Worm (Caenorhabditis elegans) whole organism, L1 larva: ENCODE measurements around the gene K08B12.1.

ENCODE experiments used
- F16B12.6 ChIP-seq: fragments of 150-350 bp; optimal IDR thresholded peaks from 2 replicates; lab custom pipeline; 2014; ENCODE audit warnings: missing biosample characterization, missing genetic modification characterization
- egl-13 ChIP-seq: sonication (generic microtip); optimal IDR thresholded peaks from 2 replicates; lab custom pipeline; 2016; ENCODE audit warnings: missing genotype, missing genetic modification reagents, missing genetic modification characterization, missing compliant biosample characterization
- pqm-1 ChIP-seq: sonication (generic microtip); optimal IDR thresholded peaks from 3 replicates; lab custom pipeline; 2017; ENCODE audit warnings: missing biosample characterization, missing genetic modification characterization

DNA sequence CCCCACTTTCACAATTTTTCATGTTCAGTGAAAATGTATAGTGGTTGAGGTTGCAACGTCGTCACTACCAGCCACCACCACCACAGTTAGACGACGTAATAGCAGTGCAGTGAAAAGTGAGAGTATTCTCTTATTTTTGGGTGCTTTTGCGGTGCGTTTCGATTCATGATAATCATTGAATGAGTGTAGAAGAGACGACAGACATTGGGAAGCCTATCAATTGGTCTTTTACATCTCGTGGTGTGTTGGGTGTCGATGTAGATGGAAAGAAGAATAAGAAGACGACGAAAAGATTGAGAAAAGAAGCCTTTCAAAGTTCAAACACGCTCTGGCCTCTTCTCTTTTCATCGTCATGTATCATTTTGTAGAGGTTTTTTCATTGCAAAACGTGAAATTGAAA, 19.3 kb upstream of the K08B12.1 start:
- no peak for TF ChIP-seq F16B12.6 (tag; lab: Kevin White, UChicago)
- no peak for TF ChIP-seq pqm-1 (tag; lab: Kevin White, UChicago)
- no peak for TF ChIP-seq egl-13 (tag; lab: Kevin White, UChicago)
